Worm (Caenorhabditis elegans): ENCODE results near the gene lido-11.

lido-11 gene

DNA sequence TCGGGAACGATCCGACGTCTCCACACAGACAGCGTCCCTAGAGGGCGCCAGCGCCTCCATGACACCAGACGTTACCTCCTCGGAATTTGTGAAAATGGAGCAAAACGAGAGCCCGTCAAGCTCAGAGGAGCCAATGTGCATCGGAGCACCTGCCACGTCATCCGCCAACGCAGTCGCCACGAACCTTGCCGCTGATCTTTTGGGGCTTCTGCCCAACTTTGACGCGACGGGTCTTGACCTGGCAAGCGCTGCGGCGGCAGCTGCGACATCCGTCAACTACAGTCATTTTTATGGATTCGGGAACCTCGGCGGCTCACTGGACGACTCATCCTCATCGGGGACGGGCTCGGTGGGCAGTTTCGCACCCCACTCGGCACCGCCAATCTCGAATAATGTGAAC lies 18.3 kb upstream of the lido-11 start:
- TF ChIP-seq W03F9.2 (tag; optimal IDR thresholded peaks at IDR 0.05) = no peak
- no peak for TF ChIP-seq him-1 (tag; optimal IDR thresholded peaks at IDR 0.05)
- no peak for TF ChIP-seq dao-5 (tag; optimal IDR thresholded peaks at IDR 0.05)

DNA sequence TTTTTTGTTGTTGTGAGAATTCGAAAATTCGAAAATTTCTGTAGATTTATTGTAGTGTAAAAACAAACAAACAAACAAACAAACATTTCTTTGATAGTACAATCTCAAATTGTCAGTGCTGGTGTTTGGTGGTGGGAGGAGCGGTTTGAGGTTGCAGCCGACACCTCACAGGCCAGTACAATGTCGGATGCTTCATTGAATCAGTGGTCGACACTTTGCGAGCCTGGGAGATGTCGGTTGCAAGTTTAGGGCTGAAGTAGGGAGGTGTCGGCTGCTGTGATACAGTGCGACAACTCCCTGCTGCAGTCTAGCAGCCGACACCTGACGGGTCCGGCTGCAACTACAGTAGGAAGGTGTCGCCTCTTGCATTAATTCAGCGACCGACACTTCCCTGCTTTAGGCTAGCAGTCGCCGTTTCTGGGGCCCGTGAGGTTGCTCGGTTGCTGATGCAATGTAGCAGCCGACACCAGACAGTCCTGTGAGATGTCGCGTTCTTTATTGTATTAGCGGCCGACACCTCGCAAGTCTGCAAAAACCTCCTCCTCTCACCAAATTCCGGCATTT lies 17.8 kb upstream of the lido-11 start:
- TF ChIP-seq him-1 (tag; optimal IDR thresholded peaks at IDR 0.05) = no peak
- no peak for TF ChIP-seq dao-5 (tag; optimal IDR thresholded peaks at IDR 0.05)
- no peak for TF ChIP-seq W03F9.2 (tag; optimal IDR thresholded peaks at IDR 0.05)

DNA sequence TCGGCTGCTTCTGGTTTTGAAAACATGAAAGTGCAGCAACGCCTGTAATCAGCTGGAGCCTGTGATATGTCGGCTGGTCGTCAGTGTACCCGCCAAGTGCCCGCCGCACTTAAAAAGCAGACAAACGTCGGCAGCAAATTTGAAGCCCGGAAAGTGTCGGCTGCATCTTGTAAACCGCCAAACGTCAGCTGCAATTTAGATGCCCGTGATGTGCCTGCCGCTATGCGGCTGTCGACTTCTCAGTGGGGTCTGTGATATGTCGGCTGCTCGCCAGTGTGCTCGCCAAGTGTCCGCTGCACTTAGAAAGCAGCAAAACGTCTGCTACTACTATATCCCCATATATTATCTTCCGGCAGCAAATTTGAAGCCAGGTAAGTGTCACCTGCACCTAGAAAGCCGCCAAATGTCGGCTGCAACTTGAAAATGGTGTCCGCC lies 16.6 kb upstream of the lido-11 start:
- TF ChIP-seq W03F9.2 (tag; optimal IDR thresholded peaks at IDR 0.05) = no peak
- TF ChIP-seq him-1 (tag; optimal IDR thresholded peaks at IDR 0.05) = no peak
- TF ChIP-seq dao-5 (tag; optimal IDR thresholded peaks at IDR 0.05) = no peak

DNA sequence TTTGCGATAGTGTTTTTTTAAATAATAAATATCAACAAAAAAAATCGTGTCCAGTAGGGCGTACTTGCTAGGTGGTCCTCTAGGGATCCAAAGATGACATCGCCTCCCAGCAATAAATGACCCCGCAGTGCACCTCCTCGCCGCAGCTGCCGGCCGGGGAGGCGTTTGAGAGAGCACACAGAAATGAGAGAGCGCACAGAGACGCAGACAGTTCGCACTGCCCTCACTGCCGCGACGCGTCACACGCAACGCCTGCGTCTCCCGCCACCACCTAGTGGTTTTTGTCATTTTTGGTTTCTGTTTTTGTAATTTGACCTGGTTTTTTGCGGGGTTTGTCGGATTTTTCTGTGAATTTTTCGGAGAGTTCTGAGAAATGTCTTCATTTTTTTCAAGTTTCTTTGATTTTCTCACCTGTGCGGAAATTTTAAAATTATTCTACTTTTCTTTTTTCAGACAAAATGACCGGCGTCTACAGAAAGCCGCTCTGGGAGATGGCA lies 15.9 kb upstream of the lido-11 start, which contains the start of gene lido-7:
lido-7 (plus strand) TSS at position 447 of the 497 bp plus-strand sequence.
- no peak for TF ChIP-seq dao-5 (tag; optimal IDR thresholded peaks at IDR 0.05)
- TF ChIP-seq him-1 (tag; optimal IDR thresholded peaks at IDR 0.05) = peak; percentile 18
- TF ChIP-seq W03F9.2 (tag; optimal IDR thresholded peaks at IDR 0.05) = no peak

DNA sequence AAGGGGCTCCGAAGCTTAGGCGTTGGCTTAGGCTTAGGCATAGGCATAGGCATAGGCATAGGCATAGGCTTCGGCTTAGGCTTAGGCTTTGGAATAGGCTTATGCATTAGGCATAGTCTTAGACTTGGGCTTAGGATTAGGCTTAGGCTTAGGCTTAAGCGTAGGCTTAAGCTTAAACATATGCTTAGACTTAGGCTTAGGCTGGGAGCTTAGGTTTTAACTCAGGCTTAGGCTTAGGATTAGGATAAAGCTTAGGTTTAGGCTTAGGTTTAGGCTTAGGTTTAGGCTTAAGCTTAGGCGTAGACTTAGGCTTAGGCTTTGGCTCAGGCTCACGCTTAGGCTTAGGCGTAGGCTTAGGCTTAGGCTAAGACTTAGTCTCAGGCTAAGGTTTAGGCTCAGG lies 13.7 kb upstream of the lido-11 start:
- TF ChIP-seq dao-5 (tag; optimal IDR thresholded peaks at IDR 0.05) (no peak), W03F9.2 (tag; optimal IDR thresholded peaks at IDR 0.05) (no peak)

DNA sequence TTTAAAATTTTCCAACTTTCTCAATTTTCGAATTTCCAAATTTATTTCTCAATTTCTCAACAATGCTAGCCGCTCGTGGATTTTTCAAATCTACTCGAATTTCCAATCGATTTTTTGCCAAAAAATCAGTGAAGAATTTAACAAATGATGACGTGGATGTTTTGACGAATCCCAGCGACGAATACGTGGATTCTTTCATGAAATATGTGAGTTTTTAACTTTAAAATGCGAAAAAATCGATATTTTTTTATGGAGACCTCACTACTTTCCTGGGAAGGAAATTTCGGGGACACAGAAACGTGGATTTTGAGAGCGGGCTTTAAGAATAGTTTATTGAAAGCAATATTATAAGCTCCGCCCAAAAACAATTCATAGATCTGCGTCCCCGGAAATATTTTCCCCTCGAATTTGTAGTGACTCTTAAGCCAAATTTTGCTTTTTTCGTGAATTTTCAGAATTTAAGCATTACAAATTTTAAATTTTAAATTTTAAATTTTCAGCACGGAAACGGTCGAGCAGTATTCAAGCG lies 12.1 kb upstream of the lido-11 start, which contains the start of gene K08A2.2:
K08A2.2 (plus strand) TSS at position 51 of the 529 bp plus-strand sequence.
- no peak for TF ChIP-seq him-1 (tag; optimal IDR thresholded peaks at IDR 0.05)
- no peak for TF ChIP-seq W03F9.2 (tag; optimal IDR thresholded peaks at IDR 0.05)
- no peak for TF ChIP-seq dao-5 (tag; optimal IDR thresholded peaks at IDR 0.05)

DNA sequence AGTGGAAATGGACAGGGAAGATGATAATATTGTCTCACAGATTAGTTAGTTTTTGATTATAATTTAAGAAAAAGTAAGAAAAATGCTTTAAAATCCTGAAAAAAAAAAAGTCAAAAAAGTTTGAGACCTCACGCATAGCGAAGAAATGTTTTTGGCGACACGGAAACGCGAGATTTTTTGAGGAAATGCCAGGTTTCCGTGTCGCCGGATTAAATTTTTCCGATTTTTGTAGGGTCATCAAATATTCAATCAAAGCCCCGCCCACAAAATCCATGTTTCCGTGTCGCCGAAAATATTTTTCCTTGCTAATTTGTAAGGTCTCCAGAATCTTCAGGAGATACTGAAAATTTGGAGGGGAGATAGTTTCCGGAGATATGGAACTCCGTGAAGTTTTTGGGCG lies 11.5 kb upstream of the lido-11 start:
- no peak for TF ChIP-seq him-1 (tag; optimal IDR thresholded peaks at IDR 0.05)
- no peak for TF ChIP-seq W03F9.2 (tag; optimal IDR thresholded peaks at IDR 0.05)
- no peak for TF ChIP-seq dao-5 (tag; optimal IDR thresholded peaks at IDR 0.05)

DNA sequence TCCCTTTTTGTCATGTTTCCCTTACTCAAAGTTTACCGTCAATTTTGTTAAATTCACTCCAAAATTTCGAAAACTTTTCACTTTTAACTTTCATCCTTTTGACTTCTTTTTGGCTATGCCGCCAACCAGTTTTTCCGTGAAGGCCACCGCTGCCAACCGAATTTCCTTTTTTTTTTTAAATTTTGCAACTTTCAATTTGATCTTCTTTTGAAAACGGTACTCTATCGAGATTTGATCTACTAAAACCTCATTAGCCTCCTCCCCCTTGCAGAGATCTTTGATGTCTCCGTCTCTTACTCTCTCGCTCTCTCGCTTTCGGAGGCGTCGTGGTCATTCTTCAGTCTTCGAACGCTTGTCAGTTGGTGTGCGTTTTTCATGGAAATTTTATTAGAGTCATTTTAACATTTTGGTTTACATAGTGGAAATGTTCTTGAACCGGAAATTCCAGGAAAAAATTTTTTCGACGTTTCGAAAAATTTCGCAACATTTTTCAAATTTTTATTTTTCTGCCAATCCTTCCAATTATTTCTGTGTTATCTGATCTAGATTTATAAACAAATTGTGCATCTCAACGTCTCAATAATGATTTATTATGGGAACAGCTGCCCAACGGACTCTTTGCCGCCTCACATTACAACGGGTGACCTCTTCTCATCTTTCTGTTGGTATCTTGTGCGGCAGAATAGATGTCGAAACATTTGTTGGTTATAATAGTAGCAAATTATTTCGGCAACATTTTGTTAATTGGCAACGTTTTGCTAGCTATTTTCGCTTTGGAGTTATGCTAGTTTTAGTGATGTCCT lies 9.0 kb upstream of the lido-11 start:
- TF ChIP-seq W03F9.2 (tag; optimal IDR thresholded peaks at IDR 0.05) = no peak
- TF ChIP-seq dao-5 (tag; optimal IDR thresholded peaks at IDR 0.05) = no peak
- TF ChIP-seq him-1 (tag; optimal IDR thresholded peaks at IDR 0.05) = no peak

DNA sequence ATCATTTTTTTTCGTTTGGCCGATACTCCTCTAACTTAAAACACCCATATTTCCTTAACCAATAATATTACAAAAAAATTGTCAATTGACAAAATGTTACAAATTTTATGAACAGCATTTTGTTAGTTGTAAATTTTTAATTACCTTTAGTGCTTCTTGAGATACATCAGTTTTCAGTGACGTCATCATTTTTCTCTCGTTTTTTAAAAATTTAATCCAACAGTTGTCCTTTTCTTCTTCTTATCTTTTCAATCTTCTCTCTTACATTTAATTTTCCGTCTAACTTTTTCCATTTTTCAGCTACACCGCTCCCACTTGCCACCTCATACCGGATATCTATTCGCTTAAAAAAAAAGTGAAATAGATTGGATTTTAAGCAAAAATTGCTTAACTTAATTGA lies 7.0 kb upstream of the lido-11 start, which contains the start of gene lido-8:
lido-8 (plus strand) TSS at position 301 of the 400 bp plus-strand sequence.
- TF ChIP-seq dao-5 (tag; optimal IDR thresholded peaks at IDR 0.05) (no peak), him-1 (tag; optimal IDR thresholded peaks at IDR 0.05) (no peak), W03F9.2 (tag; optimal IDR thresholded peaks at IDR 0.05) (no peak)

DNA sequence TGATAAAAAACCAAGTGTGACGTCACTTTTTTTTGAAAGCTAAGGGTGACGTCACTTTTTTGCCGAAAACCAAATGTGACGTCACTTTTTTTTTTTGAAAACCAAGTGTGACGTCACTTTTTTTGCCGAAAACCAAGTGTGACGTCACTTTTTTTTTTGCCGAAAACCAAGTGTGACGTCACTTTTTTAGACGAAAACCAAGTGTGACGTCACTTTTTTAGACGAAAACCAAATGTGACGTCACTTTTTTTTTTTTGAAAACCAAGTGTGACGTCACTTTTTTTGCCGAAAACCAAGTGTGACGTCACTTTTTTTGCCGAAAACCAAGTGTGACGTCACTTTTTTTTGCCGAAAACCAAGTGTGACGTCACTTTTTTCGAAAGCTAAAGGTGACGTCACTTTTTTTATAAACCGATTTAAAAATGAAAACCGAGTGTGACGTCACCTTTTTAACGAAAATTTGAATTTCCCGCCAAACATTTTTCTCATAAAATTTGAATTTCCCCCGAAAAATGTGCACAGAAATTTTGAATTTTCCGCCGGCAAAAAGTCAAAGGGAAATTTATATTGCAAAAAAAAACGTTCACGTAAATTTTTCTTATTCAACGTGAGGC lies 5.8 kb upstream of the lido-11 start:
- no peak for TF ChIP-seq dao-5 (tag; optimal IDR thresholded peaks at IDR 0.05)
- TF ChIP-seq him-1 (tag; optimal IDR thresholded peaks at IDR 0.05) = no peak
- no peak for TF ChIP-seq W03F9.2 (tag; optimal IDR thresholded peaks at IDR 0.05)

DNA sequence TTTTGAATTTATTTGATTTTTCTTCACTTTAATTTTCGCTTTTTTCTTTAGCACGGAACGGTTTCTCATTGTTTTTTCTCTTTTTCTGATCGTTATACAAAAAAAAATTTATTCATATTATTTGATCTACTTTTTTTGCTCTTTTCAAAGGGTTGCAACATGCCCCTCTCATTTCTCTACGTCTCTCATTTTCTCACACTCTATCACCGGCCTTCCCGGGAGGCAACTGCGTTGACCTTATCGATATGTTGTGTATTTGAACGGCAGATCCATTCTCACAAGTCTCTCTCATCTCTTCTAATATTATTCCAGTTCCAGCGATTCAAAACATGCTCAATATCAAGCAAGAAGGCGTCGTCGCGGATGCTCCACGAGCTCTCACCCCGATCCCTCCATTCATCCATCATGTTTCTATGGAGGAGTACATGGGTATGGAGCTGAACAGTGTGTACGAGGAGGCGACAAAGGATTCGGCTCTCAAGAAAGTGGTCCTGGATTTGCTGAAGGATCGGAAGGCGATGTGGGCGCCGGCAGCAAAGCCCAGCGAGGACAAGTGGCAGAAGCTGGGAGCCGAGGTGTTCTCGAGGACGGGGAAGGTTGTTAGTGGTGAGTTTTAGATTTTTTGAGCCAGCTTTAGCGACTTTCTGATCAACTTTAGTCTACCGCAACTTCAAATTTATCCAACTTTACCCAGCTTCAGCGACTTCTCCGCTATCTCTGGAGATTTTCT lies 3.1 kb upstream of the lido-11 start, which contains the start of gene lido-9:
lido-9 (plus strand) TSS at position 234 of the 730 bp plus-strand sequence.
- TF ChIP-seq W03F9.2 (tag; optimal IDR thresholded peaks at IDR 0.05) (no peak), dao-5 (tag; optimal IDR thresholded peaks at IDR 0.05) (no peak), him-1 (tag; optimal IDR thresholded peaks at IDR 0.05) (no peak)

DNA sequence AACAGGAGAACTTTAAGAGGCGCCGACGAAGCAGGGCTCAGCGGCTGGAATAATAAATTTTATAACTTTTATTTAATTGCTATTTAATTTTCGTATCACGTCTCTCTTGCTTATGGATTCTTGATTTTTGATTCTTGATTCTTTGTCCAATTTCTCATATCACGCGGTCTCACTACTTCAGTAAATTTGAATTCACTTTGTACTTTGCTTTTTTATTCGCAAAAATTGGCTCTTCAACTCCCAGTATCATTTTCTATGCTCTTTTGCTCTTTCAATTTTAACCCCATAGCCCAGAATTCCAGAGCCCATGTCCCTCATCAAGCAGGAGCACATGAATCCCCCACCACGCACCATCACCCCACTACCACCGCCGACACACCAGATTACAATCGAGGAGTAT lies 1.6 kb upstream of the lido-11 start, which contains the start of gene lido-10:
lido-10 (plus strand) TSS at position 301 of the 400 bp plus-strand sequence.
- TF ChIP-seq dao-5 (tag; optimal IDR thresholded peaks at IDR 0.05) = no peak
- no peak for TF ChIP-seq W03F9.2 (tag; optimal IDR thresholded peaks at IDR 0.05)
- TF ChIP-seq him-1 (tag; optimal IDR thresholded peaks at IDR 0.05) = no peak

DNA sequence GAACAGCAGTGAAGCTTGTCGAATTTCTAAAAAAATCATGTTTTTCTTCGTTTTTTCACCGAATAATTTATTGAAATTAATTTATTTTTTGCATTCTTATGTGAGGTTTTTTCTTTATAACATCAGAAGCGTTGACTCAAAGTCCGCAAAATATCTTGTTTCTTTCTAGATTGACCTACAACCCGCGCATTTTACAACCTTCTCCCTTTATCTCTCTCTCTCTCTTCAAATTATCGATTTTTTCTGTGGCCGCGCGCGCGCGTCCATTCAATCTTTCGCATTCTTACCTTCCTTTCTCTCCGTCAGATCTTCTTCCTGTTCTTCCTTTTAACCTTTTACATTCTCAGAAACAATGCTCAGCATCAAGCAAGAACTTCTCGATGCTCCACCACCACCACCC lies 1.7 kb downstream of the lido-11 start, which contains the start of gene lido-12:
lido-12 (plus strand) TSS at position 301 of the 400 bp plus-strand sequence.
- TF ChIP-seq W03F9.2 (tag; optimal IDR thresholded peaks at IDR 0.05) = no peak

Data from whole organism, L4/young adult.